Worm (Caenorhabditis elegans) whole organism, L3 larva: ENCODE data around the gene pals-22.

Source experiments
- aly-2 ChIP-seq: fragments of 150-350 bp; optimal IDR thresholded peaks from 2 replicates; lab custom pipeline; 2014; ENCODE audit warnings: missing biosample characterization, missing genetic modification characterization
- ama-1 ChIP-seq: fragments of 150-350 bp; optimal IDR thresholded peaks from 2 replicates; lab custom pipeline; 2018
- ceh-28 ChIP-seq: fragments of 150-350 bp; optimal IDR thresholded peaks from 2 replicates; lab custom pipeline; 2014; ENCODE audit warnings: missing biosample characterization, missing genetic modification reagents, missing genetic modification characterization
- ceh-82 ChIP-seq: fragments of 150-350 bp; optimal IDR thresholded peaks from 2 replicates; lab custom pipeline; 2014; ENCODE audit warnings: missing biosample characterization, missing genetic modification characterization
- ceh-9 ChIP-seq: sonication (generic microtip); optimal IDR thresholded peaks from 2 replicates; lab custom pipeline; 2018; ENCODE audit warnings: missing biosample characterization, missing genetic modification characterization
- daf-12 ChIP-seq: fragments of 150-350 bp; optimal IDR thresholded peaks from 2 replicates; lab custom pipeline; 2014; ENCODE audit warnings: missing biosample characterization, missing genetic modification reagents, missing genetic modification characterization
- egl-27 ChIP-seq: sonication (generic microtip); optimal IDR thresholded peaks from 4 replicates; lab custom pipeline; 2017; ENCODE audit warnings: missing biosample characterization, missing genetic modification reagents, missing genetic modification characterization
- egl-5 ChIP-seq: fragments of 150-350 bp; optimal IDR thresholded peaks from 2 replicates; lab custom pipeline; 2017; ENCODE audit warnings: missing biosample characterization, missing genetic modification reagents, missing genetic modification characterization, inconsistent platforms
- elt-2 ChIP-seq: sonication (generic microtip); optimal IDR thresholded peaks from 2 replicates; lab custom pipeline; 2016; ENCODE audit warnings: missing genetic modification reagents, mild to moderate bottlenecking, missing genetic modification characterization, missing compliant biosample characterization
- elt-3 ChIP-seq, 3 experiments: fragments of 150-350 bp in 1 of 3; sonication (generic microtip) in 2 of 3; optimal IDR thresholded peaks; 2 replicates in 2 of 3; 4 replicates in 1 of 3; lab custom pipeline; 2014 to 2017; ENCODE audit warnings: missing biosample characterization in 3 of 3, missing genetic modification characterization in 3 of 3
- fkh-10 ChIP-seq: sonication (generic microtip); optimal IDR thresholded peaks from 2 replicates; lab custom pipeline; 2017; ENCODE audit warnings: missing biosample characterization, missing genetic modification reagents, missing genetic modification characterization
- fkh-2 ChIP-seq: fragments of 150-350 bp; optimal IDR thresholded peaks from 2 replicates; lab custom pipeline; 2014; ENCODE audit warnings: missing biosample characterization, missing genetic modification reagents, missing genetic modification characterization
- fos-1 ChIP-seq: fragments of 150-350 bp; optimal IDR thresholded peaks from 2 replicates; lab custom pipeline; 2014; ENCODE audit warnings: missing biosample characterization, missing genetic modification characterization
- jun-1 ChIP-seq: fragments of 150-350 bp; optimal IDR thresholded peaks from 2 replicates; lab custom pipeline; 2014; ENCODE audit warnings: missing biosample characterization, missing genetic modification reagents, missing genetic modification characterization
- lin-39 ChIP-seq: fragments of 150-350 bp; optimal IDR thresholded peaks from 2 replicates; lab custom pipeline; 2018; ENCODE audit warnings: missing biosample characterization, missing genetic modification reagents, missing genetic modification characterization
- lsy-12 ChIP-seq: sonication (generic microtip); optimal IDR thresholded peaks from 2 replicates; lab custom pipeline; 2016; ENCODE audit warnings: mild to moderate bottlenecking, missing genetic modification characterization, missing compliant biosample characterization
- mdl-1 ChIP-seq: fragments of 150-350 bp; optimal IDR thresholded peaks from 2 replicates; lab custom pipeline; 2014; ENCODE audit warnings: missing biosample characterization, missing genetic modification characterization
- mml-1 ChIP-seq: fragments of 150-350 bp; sonication (generic microtip); optimal IDR thresholded peaks from 3 replicates; lab custom pipeline; 2014; ENCODE audit warnings: missing biosample characterization, missing genetic modification characterization
- nfya-1 ChIP-seq: sonication (generic microtip); optimal IDR thresholded peaks from 2 replicates; lab custom pipeline; 2017; ENCODE audit warnings: missing genetic modification characterization, mild to moderate bottlenecking, missing compliant biosample characterization, antibody characterized with exemption, moderate library complexity; ENCODE audit not compliant: insufficient read depth
- nhr-28 ChIP-seq: fragments of 150-350 bp; optimal IDR thresholded peaks from 2 replicates; lab custom pipeline; 2014; ENCODE audit warnings: missing biosample characterization, missing genetic modification characterization
- nhr-76 ChIP-seq: fragments of 150-350 bp; sonication (generic microtip); optimal IDR thresholded peaks from 5 replicates; lab custom pipeline; 2014; ENCODE audit warnings: missing biosample characterization, missing genetic modification characterization
- nhr-77 ChIP-seq: fragments of 150-350 bp; optimal IDR thresholded peaks from 2 replicates; lab custom pipeline; 2014; ENCODE audit warnings: missing biosample characterization, missing genetic modification characterization
- pqm-1 ChIP-seq: fragments of 150-350 bp; optimal IDR thresholded peaks from 2 replicates; lab custom pipeline; 2017; ENCODE audit warnings: missing biosample characterization, missing genetic modification characterization, inconsistent platforms
- sea-2 ChIP-seq: fragments of 150-350 bp; sonication (generic microtip); optimal IDR thresholded peaks from 4 replicates; lab custom pipeline; 2014; ENCODE audit warnings: missing biosample characterization, missing genetic modification reagents, missing genetic modification characterization
- skn-1 ChIP-seq: fragments of 150-350 bp; optimal IDR thresholded peaks from 2 replicates; lab custom pipeline; 2014; ENCODE audit warnings: missing biosample characterization, missing genetic modification characterization
- tbx-2 ChIP-seq: sonication (generic microtip); optimal IDR thresholded peaks from 2 replicates; lab custom pipeline; 2016; ENCODE audit warnings: mild to moderate bottlenecking, missing genetic modification characterization, missing compliant biosample characterization
- unc-39 ChIP-seq: sonication (generic microtip); optimal IDR thresholded peaks from 4 replicates; lab custom pipeline; 2017; ENCODE audit warnings: missing biosample characterization, missing genetic modification characterization
- unc-62 ChIP-seq: fragments of 150-350 bp; sonication (generic microtip); optimal IDR thresholded peaks from 4 replicates; lab custom pipeline; 2014; ENCODE audit warnings: missing biosample characterization, missing genetic modification reagents, missing genetic modification characterization

Gene pals-22

DNA sequence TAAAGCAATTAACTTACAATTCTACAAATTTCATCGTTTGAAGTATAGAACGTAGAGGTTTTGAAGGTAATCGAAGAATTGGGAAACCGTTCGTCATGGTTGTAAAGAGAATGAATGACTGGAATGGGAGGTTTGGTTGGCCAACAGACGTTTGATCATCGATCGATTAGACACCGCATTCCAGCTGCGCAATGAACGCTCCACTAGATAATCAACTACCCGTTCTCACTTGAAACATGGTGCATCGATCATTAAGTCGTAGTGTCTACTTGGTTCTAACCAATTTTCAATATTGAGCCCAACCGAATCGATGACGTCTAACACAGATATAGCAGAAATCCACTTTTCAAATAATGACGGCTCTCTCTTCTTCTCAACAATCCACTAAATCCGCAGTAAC lies 10.9 kb downstream of the pals-22 start, which contains the start of gene fbxb-82:
Gene fbxb-82 (minus strand): TSS at position 101 of the 400 bp plus-strand sequence.
- TF ChIP-seq egl-5 (no peak), jun-1 (tag; lab: Kevin White, UChicago) (no peak), ceh-82 (tag; lab: Kevin White, UChicago) (no peak), lin-39 (tag; lab: Kevin White, UChicago) (no peak), elt-2 (tag; lab: Kevin White, UChicago) (no peak), elt-3 (tag; optimal IDR thresholded peaks at IDR 0.05; lab: Kevin White, UChicago) (no peak)

DNA sequence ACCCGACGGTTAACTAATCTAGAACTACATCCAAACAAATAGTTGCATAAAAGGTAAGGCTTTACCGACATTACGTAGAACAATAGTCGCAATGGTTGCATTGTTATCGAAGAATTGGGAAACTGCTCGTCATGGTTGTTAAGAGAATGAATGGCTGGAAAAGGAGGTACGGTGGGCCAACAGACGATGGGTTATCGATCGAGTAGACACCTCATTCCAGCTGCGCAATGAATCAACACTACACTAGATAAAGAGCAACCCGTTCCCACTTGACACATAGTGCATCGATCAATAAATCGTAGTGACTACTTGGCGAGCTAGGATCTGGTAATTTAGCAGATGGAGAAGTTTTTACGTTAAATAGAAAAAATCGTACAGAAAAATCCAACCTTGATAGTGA lies 12.9 kb downstream of the pals-22 start, which contains the start of the genes T17A3.12 and fbxb-83:
Gene T17A3.12 (minus strand): TSS at position 101 of the 400 bp plus-strand sequence.
Gene fbxb-83 (minus strand): TSS at position 134 of the 400 bp plus-strand sequence.
- TF ChIP-seq ceh-28 (no peak), ama-1 (lab: Kevin White, UChicago) (no peak), daf-12 (tag; lab: Kevin White, UChicago) (no peak), nhr-77 (no peak), lin-39 (tag; lab: Kevin White, UChicago) (no peak), sea-2 (no peak), jun-1 (tag; lab: Kevin White, UChicago) (no peak), skn-1 (tag; lab: Kevin White, UChicago) (no peak), elt-2 (tag; lab: Kevin White, UChicago) (no peak), lsy-12 (no peak), fos-1 (tag; lab: Kevin White, UChicago) (no peak), egl-5 (no peak)

DNA sequence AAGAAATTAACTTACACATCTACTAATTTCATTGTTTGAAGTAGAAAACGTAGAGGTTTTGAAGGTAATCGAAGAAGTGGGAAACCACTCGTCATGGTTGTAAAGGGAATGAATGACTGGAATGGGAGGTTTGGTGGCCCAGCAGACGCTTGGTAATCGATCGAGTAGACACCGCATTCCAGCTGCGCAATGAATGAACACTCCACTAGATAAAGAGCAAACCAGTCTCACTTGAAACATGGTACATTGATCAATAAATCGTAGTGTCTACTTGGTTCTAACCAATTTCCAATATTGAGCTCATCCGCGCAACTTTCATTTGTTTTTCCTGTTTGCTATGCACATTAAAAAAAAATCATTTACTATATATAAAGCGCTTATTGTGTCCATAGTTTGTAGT lies 14.2 kb downstream of the pals-22 start, which contains the start of gene fbxb-84:
Gene fbxb-84 (minus strand): TSS at position 101 of the 400 bp plus-strand sequence.
- TF ChIP-seq jun-1 (tag; lab: Kevin White, UChicago): no peak
- TF ChIP-seq nhr-28 (tag; lab: Kevin White, UChicago): no peak
- TF ChIP-seq egl-27 (tag; lab: Kevin White, UChicago): no peak
- no peak for TF ChIP-seq daf-12 (tag; lab: Kevin White, UChicago)
- TF ChIP-seq nhr-76: no peak
- TF ChIP-seq fkh-10: no peak
- no peak for TF ChIP-seq tbx-2 (tag; lab: Kevin White, UChicago)
- no peak for TF ChIP-seq fkh-2 (tag; lab: Kevin White, UChicago)
- TF ChIP-seq nfya-1 (tag; lab: Kevin White, UChicago): no peak

DNA sequence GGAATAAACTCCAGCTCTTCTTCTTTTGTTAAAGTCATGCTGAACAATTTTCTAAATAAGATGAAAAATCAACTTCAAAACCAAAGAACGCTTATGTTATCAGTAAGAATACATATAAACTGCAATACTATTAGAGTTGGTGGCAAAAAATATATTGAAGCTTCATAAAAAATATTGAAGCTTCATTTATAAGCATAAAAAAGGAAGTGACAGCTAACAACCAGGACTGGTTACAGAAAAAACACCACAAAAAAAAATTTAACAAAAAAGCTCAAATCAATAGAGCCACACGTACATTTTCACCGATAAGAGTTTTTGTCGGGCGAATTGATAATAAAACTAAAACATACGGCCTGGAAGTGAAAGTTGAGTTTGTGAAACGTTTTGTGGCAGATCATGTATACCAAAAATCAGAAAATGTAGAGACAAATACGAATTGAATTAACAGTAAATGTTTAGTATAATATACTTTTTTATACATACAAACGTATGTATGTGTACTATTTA lies 15.4 kb downstream of the pals-22 start, which contains the start of gene sqst-5:
Gene sqst-5 (minus strand): TSS at position 51 of the 507 bp plus-strand sequence.
- peak; percentile 76 for TF ChIP-seq elt-2 (tag; lab: Kevin White, UChicago)
- TF ChIP-seq ceh-9 (tag; lab: Kevin White, UChicago): no peak
- TF ChIP-seq unc-62 (GFP tag; lab: Kevin White, UChicago): no peak
- TF ChIP-seq unc-39 (tag; lab: Kevin White, UChicago): no peak
- peak; percentile 59 for TF ChIP-seq pqm-1 (tag; lab: Kevin White, UChicago)
- TF ChIP-seq daf-12 (tag; lab: Kevin White, UChicago): no peak

DNA sequence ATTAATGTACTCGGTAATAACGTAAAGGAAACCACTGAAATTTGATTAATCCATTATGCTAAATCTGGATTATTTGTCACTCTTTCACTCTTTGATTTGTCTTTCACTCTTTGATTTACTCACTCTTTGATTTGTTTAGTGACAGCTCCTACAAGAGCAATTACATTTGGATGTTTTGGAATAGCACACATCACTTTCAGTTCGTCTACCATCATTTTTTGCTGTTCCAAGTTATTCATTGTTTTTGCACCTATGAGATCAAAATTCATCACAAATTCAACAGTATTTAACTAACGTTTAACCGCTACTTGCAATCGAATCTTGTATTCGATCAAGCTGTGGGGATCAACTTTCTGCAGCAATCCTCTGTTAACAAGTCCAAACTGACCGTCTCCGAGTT lies 16.9 kb downstream of the pals-22 start:
- TF ChIP-seq nhr-76: no peak
- no peak for TF ChIP-seq mml-1 (tag; lab: Kevin White, UChicago)
- no peak for TF ChIP-seq unc-62 (GFP tag; lab: Kevin White, UChicago)
- TF ChIP-seq lin-39 (tag; lab: Kevin White, UChicago): no peak
- no peak for TF ChIP-seq egl-5
- TF ChIP-seq fkh-2 (tag; lab: Kevin White, UChicago): no peak
- TF ChIP-seq aly-2 (tag; lab: Kevin White, UChicago): no peak
- no peak for TF ChIP-seq elt-3 (tag; optimal IDR thresholded peaks at IDR 0.05; lab: Kevin White, UChicago)

DNA sequence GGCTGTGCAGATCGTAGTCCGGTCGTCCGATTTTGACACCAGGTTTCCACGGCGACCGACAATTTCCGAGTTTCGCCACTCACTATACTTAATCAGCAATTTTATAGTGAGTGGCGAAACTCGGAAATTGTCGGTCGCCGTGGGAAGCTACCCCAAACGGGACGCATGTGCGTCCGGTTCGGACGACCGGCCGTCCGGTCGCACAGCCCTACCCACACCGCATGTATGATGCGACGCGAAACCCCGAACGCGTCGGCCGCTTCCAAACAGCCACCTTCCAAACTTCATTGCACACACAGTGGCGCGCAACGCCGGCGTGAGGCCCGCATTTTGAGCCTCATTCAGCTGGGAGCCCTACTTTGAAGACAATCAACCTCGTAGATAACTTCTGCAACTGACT lies 18.9 kb downstream of the pals-22 start:
- no peak for TF ChIP-seq skn-1 (tag; lab: Kevin White, UChicago)
- no peak for TF ChIP-seq nfya-1 (tag; lab: Kevin White, UChicago)
- TF ChIP-seq mdl-1 (tag; lab: Kevin White, UChicago): no peak
- TF ChIP-seq, all 47 proteins: peak for 0
